Worm (Caenorhabditis elegans) whole organism, late embryonic: ENCODE data around the gene R144.11.

Experiments
- ama-1 ChIP-seq: fragments of 150-350 bp; optimal IDR thresholded peaks from 2 replicates; lab custom pipeline; 2014
- nfya-1 ChIP-seq: sonication (generic microtip); optimal IDR thresholded peaks from 2 replicates; lab custom pipeline; 2017; ENCODE audit warnings: missing genetic modification characterization, mild to moderate bottlenecking, missing compliant biosample characterization, antibody characterized with exemption, moderate library complexity
- pqm-1 ChIP-seq: sonication (generic microtip); optimal IDR thresholded peaks from 2 replicates; lab custom pipeline; 2016; ENCODE audit warnings: missing genetic modification characterization, missing compliant biosample characterization

- no peak for TF ChIP-seq nfya-1 (tag; lab: Kevin White, UChicago)
- TF ChIP-seq pqm-1 (tag; lab: Kevin White, UChicago): no peak
- TF ChIP-seq ama-1 (lab: Kevin White, UChicago): no peak
These were observed 36.1 kb upstream of the R144.11 start, which contains the start of gene C45G9.14 for ce11 chrIII:5044709-5045108.
